Worm (Caenorhabditis elegans): Measurements from ENCODE around the gene Y26G10.1.

Gene Y26G10.1

DNA sequence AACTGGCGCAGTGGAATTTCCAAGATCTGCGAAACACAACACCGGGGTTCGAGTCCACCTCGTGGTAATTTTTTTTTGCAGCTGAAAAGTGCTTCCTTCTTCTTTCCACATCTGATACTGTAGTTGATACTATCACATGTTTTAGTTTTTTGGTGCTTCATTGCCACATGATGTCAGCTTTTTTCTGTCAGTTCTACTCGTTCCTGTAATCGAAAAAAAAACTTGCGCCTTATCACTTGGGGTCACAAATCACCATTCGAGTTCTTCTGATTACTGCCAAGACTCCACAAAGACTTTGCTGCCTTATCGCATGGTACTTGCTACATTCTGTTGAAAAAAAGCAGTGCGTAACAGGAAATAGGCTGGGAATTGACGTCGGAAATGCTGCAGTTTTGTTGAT is 26.0 kb upstream of the Y26G10.1 start:
- TF ChIP-seq zag-1 (tag; optimal IDR thresholded peaks at IDR 0.05) = no peak
- peak; percentile 62 for TF ChIP-seq sma-9 (GFP tag; optimal IDR thresholded peaks at IDR 0.05)
- no peak for TF ChIP-seq sma-9 (tag; optimal IDR thresholded peaks at IDR 0.05)
- no peak for TF ChIP-seq ztf-1 (GFP tag; conservative IDR thresholded peaks at IDR 0.05)
- peak; percentile 20 for TF ChIP-seq gmeb-1 (tag; optimal IDR thresholded peaks at IDR 0.05)
- TF ChIP-seq R02D3.7 (tag; optimal IDR thresholded peaks at IDR 0.05) = no peak
- no peak for TF ChIP-seq peb-1 (tag; optimal IDR thresholded peaks at IDR 0.05)
- TF ChIP-seq sma-3 (GFP tag; optimal IDR thresholded peaks at IDR 0.05) = no peak
- no peak for TF ChIP-seq mbf-1 (tag; optimal IDR thresholded peaks at IDR 0.05)
- no peak for TF ChIP-seq sem-4 (tag; optimal IDR thresholded peaks at IDR 0.05)
- TF ChIP-seq fos-1 (tag; optimal IDR thresholded peaks at IDR 0.05) = peak; percentile 75
- TF ChIP-seq nhr-129 (tag; optimal IDR thresholded peaks at IDR 0.05) = peak; percentile 28
- no peak for TF ChIP-seq mdl-1 (tag; optimal IDR thresholded peaks at IDR 0.05)
- TF ChIP-seq nhr-21 (tag; optimal IDR thresholded peaks at IDR 0.05) = no peak
- TF ChIP-seq crh-2 (tag; optimal IDR thresholded peaks at IDR 0.05) = no peak

DNA sequence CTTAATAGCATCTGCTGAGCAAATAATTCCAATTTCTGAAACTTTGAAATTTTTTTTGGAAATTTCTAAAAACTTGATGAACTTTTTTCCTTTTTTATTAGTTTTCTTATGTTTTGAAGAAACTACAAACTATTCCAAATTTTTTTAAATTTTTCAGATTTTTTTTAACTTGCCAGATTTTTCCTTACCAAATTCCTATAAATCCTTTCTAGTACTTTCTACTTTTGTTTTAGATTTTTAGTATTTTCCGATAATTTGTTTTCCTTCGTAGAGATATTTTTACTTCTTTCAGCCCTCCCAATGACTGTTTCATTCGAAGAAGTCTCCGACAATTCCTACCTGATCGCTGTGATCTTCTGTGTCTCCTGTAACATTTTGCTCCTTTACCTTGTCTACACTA is 22.9 kb upstream of the Y26G10.1 start, which contains the start of gene str-77:
TSS of gene str-77 (plus strand) at position 301 of the 400 bp plus-strand sequence.
- no peak for TF ChIP-seq lin-11 (tag; optimal IDR thresholded peaks at IDR 0.05)
- TF ChIP-seq mbf-1 (tag; optimal IDR thresholded peaks at IDR 0.05) = no peak
- TF ChIP-seq lin-13 (GFP tag; optimal IDR thresholded peaks at IDR 0.05) = no peak
- TF ChIP-seq nhr-25 (tag; optimal IDR thresholded peaks at IDR 0.05) = no peak

DNA sequence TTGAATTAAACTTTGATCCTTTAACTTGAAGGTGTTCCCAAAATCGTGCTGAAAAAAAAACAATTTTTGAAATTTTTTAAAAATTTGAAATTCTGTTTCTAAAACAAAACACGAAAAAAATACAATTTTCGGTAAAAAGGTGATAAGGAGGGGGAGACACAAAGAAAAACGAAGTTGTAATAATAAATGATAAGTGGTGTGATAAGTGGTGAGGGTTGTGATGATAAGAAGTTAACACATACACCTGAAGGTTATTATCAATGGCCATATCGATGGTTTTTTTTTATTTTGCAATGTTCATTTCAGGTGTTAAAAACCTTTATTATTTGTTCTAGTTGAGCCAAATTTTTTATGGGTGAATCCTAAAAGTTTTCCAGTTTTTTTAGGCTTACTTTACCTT is 18.6 kb upstream of the Y26G10.1 start, which contains the start of gene twk-33:
TSS of gene twk-33 (minus strand) at position 48 of the 400 bp plus-strand sequence.
- no peak for TF ChIP-seq mbf-1 (tag; optimal IDR thresholded peaks at IDR 0.05)
- no peak for TF ChIP-seq sma-3 (GFP tag; optimal IDR thresholded peaks at IDR 0.05)
- TF ChIP-seq peb-1 (tag; optimal IDR thresholded peaks at IDR 0.05) = no peak
- no peak for TF ChIP-seq nhr-23 (tag; optimal IDR thresholded peaks at IDR 0.05)
- TF ChIP-seq fos-1 (tag; optimal IDR thresholded peaks at IDR 0.05) = peak; percentile 91
- TF ChIP-seq lin-39 (tag; optimal IDR thresholded peaks at IDR 0.05) = no peak
- TF ChIP-seq nhr-77 (tag; optimal IDR thresholded peaks at IDR 0.05) = no peak
- peak; percentile 51 for TF ChIP-seq gmeb-1 (tag; optimal IDR thresholded peaks at IDR 0.05)
- TF ChIP-seq crh-2 (tag; optimal IDR thresholded peaks at IDR 0.05) = peak; percentile 15
- TF ChIP-seq elt-1 (tag; optimal IDR thresholded peaks at IDR 0.05) = no peak
- TF ChIP-seq sma-9 (GFP tag; optimal IDR thresholded peaks at IDR 0.05) = no peak
- TF ChIP-seq sma-9 (tag; optimal IDR thresholded peaks at IDR 0.05) = no peak

DNA sequence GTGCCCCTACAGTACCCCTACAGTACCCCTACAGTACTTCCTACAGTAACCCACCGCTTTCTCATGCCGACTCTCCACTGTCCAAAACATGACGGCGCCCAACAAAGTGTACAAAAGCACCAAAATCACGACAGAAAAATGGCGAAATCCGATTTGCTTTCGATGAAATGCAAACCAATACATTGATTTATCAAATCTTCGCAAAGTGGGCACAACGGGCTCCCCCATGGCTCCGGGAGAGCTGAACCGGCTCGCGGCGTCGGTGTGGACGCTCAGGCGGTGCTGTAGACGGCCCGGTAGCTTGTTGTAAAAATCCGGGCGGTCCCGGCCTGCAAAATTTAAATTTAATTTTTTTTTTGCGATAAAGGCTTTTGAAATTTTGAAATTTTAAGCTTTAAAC is 16.6 kb upstream of the Y26G10.1 start:
- TF ChIP-seq unc-62 (GFP tag; optimal IDR thresholded peaks at IDR 0.05) (no peak), sma-3 (GFP tag; optimal IDR thresholded peaks at IDR 0.05) (no peak), snpc-4 (tag; optimal IDR thresholded peaks at IDR 0.05) (no peak), nhr-129 (tag; optimal IDR thresholded peaks at IDR 0.05) (no peak), aly-2 (tag; optimal IDR thresholded peaks at IDR 0.05) (no peak), nhr-11 (tag; optimal IDR thresholded peaks at IDR 0.05) (no peak), ceh-16 (tag; optimal IDR thresholded peaks at IDR 0.05) (no peak), mab-5 (tag; optimal IDR thresholded peaks at IDR 0.05) (no peak), lin-13 (GFP tag; optimal IDR thresholded peaks at IDR 0.05) (no peak), blmp-1 (tag; optimal IDR thresholded peaks at IDR 0.05; ENCODE audit: insufficient read depth) (no peak), skn-1 (tag; optimal IDR thresholded peaks at IDR 0.05) (no peak), unc-55 (GFP tag; optimal IDR thresholded peaks at IDR 0.05) (no peak), unc-39 (tag; optimal IDR thresholded peaks at IDR 0.05) (no peak), mbf-1 (tag; optimal IDR thresholded peaks at IDR 0.05) (no peak), fos-1 (tag; optimal IDR thresholded peaks at IDR 0.05) (no peak), Y55F3AM.14 (GFP tag; optimal IDR thresholded peaks at IDR 0.05) (no peak), egl-27 (tag; optimal IDR thresholded peaks at IDR 0.05) (no peak), lin-11 (tag; optimal IDR thresholded peaks at IDR 0.05) (no peak), F13H6.1 (tag; optimal IDR thresholded peaks at IDR 0.05) (no peak)

DNA sequence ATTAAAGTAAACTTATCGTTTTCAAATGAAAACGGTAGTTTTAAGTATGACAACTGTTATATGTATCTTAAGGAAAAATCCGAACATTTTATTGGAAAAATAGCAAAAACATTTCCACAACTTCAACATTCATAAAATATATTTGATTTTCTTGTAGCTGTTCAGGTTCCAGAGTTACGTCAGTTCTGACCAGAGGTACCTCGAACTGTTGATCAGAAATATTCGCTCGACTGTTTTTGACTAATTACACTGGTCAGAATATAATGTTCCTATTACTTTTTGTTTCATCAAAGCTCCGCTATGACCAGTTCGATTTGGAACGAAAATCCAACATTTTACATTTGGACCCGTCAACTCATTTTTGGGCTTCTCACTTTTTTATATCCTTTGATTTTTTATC is 11.3 kb upstream of the Y26G10.1 start, which contains the start of gene srh-31:
TSS of gene srh-31 (plus strand) at position 301 of the 400 bp plus-strand sequence.
- no peak for TF ChIP-seq lin-13 (GFP tag; optimal IDR thresholded peaks at IDR 0.05)
- TF ChIP-seq egl-27 (tag; optimal IDR thresholded peaks at IDR 0.05) = no peak
- no peak for TF ChIP-seq R02D3.7 (tag; optimal IDR thresholded peaks at IDR 0.05)
- no peak for TF ChIP-seq snpc-4 (tag; optimal IDR thresholded peaks at IDR 0.05)
- TF ChIP-seq ama-1 (optimal IDR thresholded peaks at IDR 0.05) = no peak
- TF ChIP-seq ceh-82 (tag; optimal IDR thresholded peaks at IDR 0.05) = no peak
- no peak for TF ChIP-seq sma-3 (GFP tag; optimal IDR thresholded peaks at IDR 0.05)
- no peak for TF ChIP-seq nhr-237 (tag; optimal IDR thresholded peaks at IDR 0.05)
- TF ChIP-seq zag-1 (tag; optimal IDR thresholded peaks at IDR 0.05) = no peak
- TF ChIP-seq unc-39 (tag; optimal IDR thresholded peaks at IDR 0.05) = no peak
- no peak for TF ChIP-seq fos-1 (tag; optimal IDR thresholded peaks at IDR 0.05)
- TF ChIP-seq gmeb-1 (tag; optimal IDR thresholded peaks at IDR 0.05) = no peak
- TF ChIP-seq mab-5 (tag; optimal IDR thresholded peaks at IDR 0.05) = no peak
- no peak for TF ChIP-seq unc-62 (GFP tag; optimal IDR thresholded peaks at IDR 0.05)
- TF ChIP-seq dmd-4 (tag; optimal IDR thresholded peaks at IDR 0.05) = no peak
